Fruit fly (Drosophila melanogaster) whole organism, pupa: ENCODE data around the gene CG15456.

Source experiments
- CG10348 ChIP-seq: fragments of 200-800 bp; sonication (Bioruptor generic); IDR thresholded peaks from 2 replicates; pipeline ENCODE4 v1.3.6; 2022; ENCODE audit warnings: missing biosample characterization, missing genetic modification characterization
- CG12605 ChIP-seq: fragments of 200-800 bp; sonication (Bioruptor generic); IDR thresholded peaks from 2 replicates; pipeline ENCODE4 v1.3.6; 2022; ENCODE audit warnings: missing biosample characterization, missing genetic modification characterization
- CG13204 ChIP-seq: fragments of 200-800 bp; sonication (Bioruptor generic); optimal IDR thresholded peaks from 2 replicates; lab custom pipeline; 2018; ENCODE audit warnings: missing biosample characterization, mild to moderate bottlenecking, missing genetic modification characterization, moderate library complexity
- CG14655 ChIP-seq: fragments of 200-800 bp; sonication (Bioruptor generic); optimal IDR thresholded peaks from 3 replicates; lab custom pipeline; 2017; ENCODE audit warnings: mild to moderate bottlenecking, missing biosample characterization, missing genetic modification reagents, missing genetic modification characterization
- CG15710 ChIP-seq: fragments of 200-800 bp; sonication (Bioruptor generic); optimal IDR thresholded peaks from 2 replicates; lab custom pipeline; 2018; ENCODE audit warnings: missing biosample characterization, mild to moderate bottlenecking, missing genetic modification characterization, moderate library complexity
- CG17806 ChIP-seq: fragments of 200-800 bp; sonication (Bioruptor generic); optimal IDR thresholded peaks from 2 replicates; lab custom pipeline; 2018; ENCODE audit warnings: missing biosample characterization, mild to moderate bottlenecking, missing genetic modification characterization, moderate library complexity
- CG32121 ChIP-seq: fragments of 200-800 bp; sonication (Bioruptor generic); IDR thresholded peaks from 2 replicates; pipeline ENCODE4 v1.3.6; 2022; ENCODE audit warnings: missing biosample characterization, missing genetic modification characterization
- CG34367 ChIP-seq: fragments of 200-800 bp; sonication (Bioruptor generic); optimal IDR thresholded peaks from 2 replicates; lab custom pipeline; 2018; ENCODE audit warnings: missing biosample characterization, mild to moderate bottlenecking, missing genetic modification characterization
- CG4496 ChIP-seq: fragments of 200-800 bp; sonication (Bioruptor generic); IDR thresholded peaks from 3 replicates; pipeline ENCODE4 v1.3.6; 2022; ENCODE audit warnings: missing biosample characterization, missing genetic modification characterization
- CG9948 ChIP-seq: fragments of 200-800 bp; sonication (Bioruptor generic); optimal IDR thresholded peaks from 2 replicates; lab custom pipeline; 2018; ENCODE audit warnings: missing biosample characterization, mild to moderate bottlenecking, missing genetic modification characterization, moderate library complexity
- EcR ChIP-seq: fragments of 200-800 bp; sonication (Bioruptor generic); optimal IDR thresholded peaks from 3 replicates; lab custom pipeline; 2019; ENCODE audit warnings: missing biosample characterization, missing genetic modification characterization, mild to moderate bottlenecking, moderate library complexity, missing genetic modification reagents
- Pif1A ChIP-seq: fragments of 200-800 bp; sonication (Bioruptor generic); optimal IDR thresholded peaks from 3 replicates; lab custom pipeline; 2016; ENCODE audit warnings: missing biosample characterization, missing genetic modification characterization
- fd96Ca ChIP-seq: fragments of 200-800 bp; sonication (Bioruptor generic); IDR thresholded peaks from 3 replicates; pipeline ENCODE4 v1.3.6; 2022; ENCODE audit warnings: missing biosample characterization, missing genetic modification characterization
- gl ChIP-seq: fragments of 200-800 bp; sonication (Bioruptor generic); optimal IDR thresholded peaks from 2 replicates; lab custom pipeline; 2018; ENCODE audit warnings: missing biosample characterization, mild to moderate bottlenecking, missing genetic modification characterization
- rn ChIP-seq: fragments of 200-800 bp; sonication (Bioruptor generic); IDR thresholded peaks from 2 replicates; pipeline ENCODE4 v1.3.6; 2022; ENCODE audit warnings: missing biosample characterization, missing genetic modification characterization

The CG15456 gene

dm6 chrX:20390706-20391105 lies 36.1 kb downstream of the CG15456 start, which contains the start of gene jb:
jb (minus strand) TSS chrX:20390806.
- TF ChIP-seq CG32121 (no peak), CG12605 (no peak), CG17806 (tag; lab: Kevin White, UChicago) (no peak), CG4496 (no peak), CG13204 (no peak), Pif1A (GFP tag; lab: Kevin White, UChicago) (no peak), CG15710 (tag; lab: Kevin White, UChicago) (no peak), CG9948 (tag; lab: Kevin White, UChicago) (no peak), CG14655 (GFP tag; lab: Kevin White, UChicago) (no peak)

DNA sequence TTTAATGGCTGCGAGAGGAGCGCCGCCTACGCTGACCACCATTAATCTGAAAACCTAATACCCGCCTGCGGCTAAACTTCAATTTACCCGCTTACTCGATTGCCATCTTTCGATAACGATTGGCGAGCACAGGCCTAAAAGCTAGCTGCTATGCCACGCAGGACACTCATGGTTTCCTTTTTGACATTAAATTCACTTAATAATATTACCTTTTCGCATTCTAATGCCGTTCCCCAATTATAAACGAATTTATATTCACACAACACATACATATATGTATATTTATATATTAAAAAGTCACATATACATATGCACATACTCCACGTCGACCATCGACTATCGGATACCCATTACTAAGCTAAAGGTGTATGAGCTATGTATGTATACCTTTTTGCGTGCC lies 37.2 kb downstream of the CG15456 start:
- TF ChIP-seq EcR (GFP tag; lab: Kevin White, UChicago): no peak
- TF ChIP-seq CG34367: no peak
- TF ChIP-seq CG9948 (tag; lab: Kevin White, UChicago): no peak
- no peak for TF ChIP-seq CG4496

- no peak for TF ChIP-seq rn (GFP tag; lab: Robert Waterston, UW)
- TF ChIP-seq Pif1A (GFP tag; lab: Kevin White, UChicago): no peak
- no peak for TF ChIP-seq gl (tag; lab: Kevin White, UChicago)
- TF ChIP-seq fd96Ca (GFP tag; lab: Robert Waterston, UW): no peak
- no peak for TF ChIP-seq CG10348 (GFP tag; lab: Robert Waterston, UW)
- no peak for TF ChIP-seq EcR (GFP tag; lab: Kevin White, UChicago)
- TF ChIP-seq CG4496: no peak
- TF ChIP-seq CG17806 (tag; lab: Kevin White, UChicago): no peak
- TF ChIP-seq CG34367: no peak
- TF ChIP-seq CG12605: no peak
These were observed 41.0 kb downstream of the CG15456 start for dm6 chrX:20385865-20386264.
